Fruit fly (Drosophila melanogaster) whole organism: ENCODE measurements around the gene CG1674.

Experiments used
- CG8478 ChIP-seq: fragments of >200 bp; optimal IDR thresholded peaks from 2 replicates; lab custom pipeline; 2018; ENCODE audit warnings: inconsistent platforms
- Dll ChIP-seq: fragments of >200 bp; optimal IDR thresholded peaks from 2 replicates; lab custom pipeline; 2017
- EcR ChIP-seq, 2 experiments: fragments of >200 bp; optimal IDR thresholded peaks; 2 replicates each; lab custom pipeline; 2017; ENCODE audit warnings: missing biosample characterization in 2 of 2, missing genetic modification characterization in 2 of 2, missing genetic modification reagents in 2 of 2
- pan ChIP-seq: fragments of >200 bp; optimal IDR thresholded peaks from 2 replicates; lab custom pipeline; 2017
- psq ChIP-seq: fragments of >200 bp; optimal IDR thresholded peaks from 2 replicates; lab custom pipeline; 2017
- usp ChIP-seq: fragments of >200 bp; optimal IDR thresholded peaks from 2 replicates; lab custom pipeline; 2017; ENCODE audit warnings: missing biosample characterization, missing genetic modification characterization, mixed read lengths

CG1674 gene

dm6 chr4:230430-230829, at the start of gene CG1674:
CG1674 (plus strand) TSS chr4:230730.
- TF ChIP-seq Dll (lab: Kevin White, UChicago) (no peak), psq (no peak), usp (GFP tag; lab: Kevin White, UChicago) (no peak), pan (lab: Kevin White, UChicago) (no peak), CG8478 (lab: Kevin White, UChicago) (no peak), EcR (GFP tag; optimal IDR thresholded peaks at IDR 0.05; lab: Kevin White, UChicago) (no peak)

dm6 chr4:180780-181179, 49.8 kb upstream of the CG1674 start:
- no peak for TF ChIP-seq CG8478 (lab: Kevin White, UChicago)
- no peak for TF ChIP-seq Dll (lab: Kevin White, UChicago)
- no peak for TF ChIP-seq usp (GFP tag; lab: Kevin White, UChicago)
- TF ChIP-seq EcR (GFP tag; optimal IDR thresholded peaks at IDR 0.05; lab: Kevin White, UChicago) = no peak
- no peak for TF ChIP-seq psq
- TF ChIP-seq pan (lab: Kevin White, UChicago) = no peak

dm6 chr4:181639-182038, 48.9 kb upstream of the CG1674 start:
- TF ChIP-seq Dll (lab: Kevin White, UChicago) (no peak), usp (GFP tag; lab: Kevin White, UChicago) (no peak), EcR (GFP tag; optimal IDR thresholded peaks at IDR 0.05; lab: Kevin White, UChicago) (no peak), CG8478 (lab: Kevin White, UChicago) (no peak), psq (no peak), pan (lab: Kevin White, UChicago) (no peak)

dm6 chr4:183681-184080, 46.8 kb upstream of the CG1674 start:
- TF ChIP-seq EcR (GFP tag; optimal IDR thresholded peaks at IDR 0.05; lab: Kevin White, UChicago) (no peak), psq (no peak)

- TF ChIP-seq CG8478 (lab: Kevin White, UChicago) (no peak), EcR (GFP tag; optimal IDR thresholded peaks at IDR 0.05; lab: Kevin White, UChicago) (no peak), pan (lab: Kevin White, UChicago) (no peak)
Measured at dm6 chr4:192540-192939, 38.0 kb upstream of the CG1674 start.

- TF ChIP-seq pan (lab: Kevin White, UChicago) = no peak
- no peak for TF ChIP-seq psq
- no peak for TF ChIP-seq Dll (lab: Kevin White, UChicago)
- no peak for TF ChIP-seq EcR (GFP tag; optimal IDR thresholded peaks at IDR 0.05; lab: Kevin White, UChicago)
- TF ChIP-seq usp (GFP tag; lab: Kevin White, UChicago) = no peak
- TF ChIP-seq CG8478 (lab: Kevin White, UChicago) = no peak
Measured at dm6 chr4:193386-194334, 36.9 kb upstream of the CG1674 start, which contains the start of gene Abcd1. Abcd1 (minus strand) TSS chr4:193829.

dm6 chr4:205671-206252, 24.8 kb upstream of the CG1674 start, which contains the start of gene CG31998:
CG31998 (minus strand) TSS chr4:205945.
- TF ChIP-seq CG8478 (lab: Kevin White, UChicago) (no peak), Dll (lab: Kevin White, UChicago) (no peak), pan (lab: Kevin White, UChicago) (no peak), usp (GFP tag; lab: Kevin White, UChicago) (no peak), EcR (GFP tag; optimal IDR thresholded peaks at IDR 0.05; lab: Kevin White, UChicago) (no peak), psq (no peak)

- TF ChIP-seq Dll (lab: Kevin White, UChicago) (no peak), usp (GFP tag; lab: Kevin White, UChicago) (no peak), psq (no peak), EcR (GFP tag; optimal IDR thresholded peaks at IDR 0.05; lab: Kevin White, UChicago) (no peak), CG8478 (lab: Kevin White, UChicago) (no peak), pan (lab: Kevin White, UChicago) (no peak)
Measured at dm6 chr4:210011-210649, 20.4 kb upstream of the CG1674 start, which contains the start of gene Crk. Crk (plus strand) TSS chr4:210224.

dm6 chr4:225824-226223, 4.7 kb upstream of the CG1674 start:
- TF ChIP-seq pan (lab: Kevin White, UChicago) (no peak), usp (GFP tag; lab: Kevin White, UChicago) (no peak), psq (no peak), CG8478 (lab: Kevin White, UChicago) (no peak), Dll (lab: Kevin White, UChicago) (no peak), EcR (GFP tag; optimal IDR thresholded peaks at IDR 0.05; lab: Kevin White, UChicago) (no peak)

- no peak for TF ChIP-seq pan (lab: Kevin White, UChicago)
- TF ChIP-seq CG8478 (lab: Kevin White, UChicago) = no peak
- no peak for TF ChIP-seq EcR (GFP tag; optimal IDR thresholded peaks at IDR 0.05; lab: Kevin White, UChicago)
- TF ChIP-seq usp (GFP tag; lab: Kevin White, UChicago) = no peak
- no peak for TF ChIP-seq Dll (lab: Kevin White, UChicago)
Measured at dm6 chr4:226751-227150, 3.8 kb upstream of the CG1674 start.

- TF ChIP-seq CG8478 (lab: Kevin White, UChicago) = no peak
- no peak for TF ChIP-seq Dll (lab: Kevin White, UChicago)
- no peak for TF ChIP-seq usp (GFP tag; lab: Kevin White, UChicago)
- TF ChIP-seq EcR (GFP tag; optimal IDR thresholded peaks at IDR 0.05; lab: Kevin White, UChicago) = no peak
- TF ChIP-seq psq = no peak
- no peak for TF ChIP-seq pan (lab: Kevin White, UChicago)
Measured at dm6 chr4:227648-228047, 2.9 kb upstream of the CG1674 start, which contains the start of the genes CG31999 and yellow-h. CG31999 (minus strand) TSS chr4:227748. yellow-h (plus strand) TSS chr4:227922.
